Worm (Caenorhabditis elegans): ENCODE measurements around the gene F59E12.3.
A peak's percentile ranks its signal among the peaks of the same experiment; 100 is the strongest.

Gene F59E12.3

ce11 chrII:5649236-5650004 is 11.3 kb downstream of the F59E12.3 start, which contains the start of the genes sam-4, F59E12.17 and zyg-1 (continued):
- TF ChIP-seq ama-1 (optimal IDR thresholded peaks at IDR 0.05): no peak
- TF ChIP-seq vab-15 (tag; optimal IDR thresholded peaks at IDR 0.05): no peak
- TF ChIP-seq Y116A8C.19 (tag; optimal IDR thresholded peaks at IDR 0.05; ENCODE audit: borderline replicate concordance): no peak
- TF ChIP-seq ceh-8 (GFP tag; optimal IDR thresholded peaks at IDR 0.05): no peak
- no peak for TF ChIP-seq lin-14 (GFP tag; optimal IDR thresholded peaks at IDR 0.05)
- TF ChIP-seq efl-3 (GFP tag; optimal IDR thresholded peaks at IDR 0.05): no peak
- no peak for TF ChIP-seq unc-30 (tag; optimal IDR thresholded peaks at IDR 0.05)
- peak; percentile 18 for TF ChIP-seq nhr-90 (tag; optimal IDR thresholded peaks at IDR 0.05; ENCODE audit: poor library complexity)
- no peak for TF ChIP-seq elt-2 (tag; optimal IDR thresholded peaks at IDR 0.05)
- no peak for TF ChIP-seq aha-1 (tag; optimal IDR thresholded peaks at IDR 0.05)
- peak; percentile 68 for TF ChIP-seq snu-23 (GFP tag; optimal IDR thresholded peaks at IDR 0.05)
- TF ChIP-seq C04F5.9 (tag; optimal IDR thresholded peaks at IDR 0.05): no peak
- TF ChIP-seq ces-1 (GFP tag; optimal IDR thresholded peaks at IDR 0.05): no peak
- TF ChIP-seq dsc-1 (tag; optimal IDR thresholded peaks at IDR 0.05): no peak
- TF ChIP-seq aly-2 (tag; optimal IDR thresholded peaks at IDR 0.05): no peak
- TF ChIP-seq hpl-2 (GFP tag; optimal IDR thresholded peaks at IDR 0.05): peak; percentile 42
- no peak for TF ChIP-seq unc-130 (tag; optimal IDR thresholded peaks at IDR 0.05)
- peak; percentile 28 for TF ChIP-seq swsn-7 (tag; optimal IDR thresholded peaks at IDR 0.05)
- no peak for TF ChIP-seq mef-2 (tag; optimal IDR thresholded peaks at IDR 0.05)
- no peak for TF ChIP-seq pag-3 (tag; optimal IDR thresholded peaks at IDR 0.05; ENCODE audit: borderline replicate concordance, insufficient read depth)
- no peak for TF ChIP-seq sptf-1 (tag; optimal IDR thresholded peaks at IDR 0.05)
- TF ChIP-seq fkh-10 (GFP tag; optimal IDR thresholded peaks at IDR 0.05): no peak
- TF ChIP-seq mep-1 (tag; optimal IDR thresholded peaks at IDR 0.05): peak; percentile 65
- TF ChIP-seq efl-1 (optimal IDR thresholded peaks at IDR 0.05): peak; percentile 78 to 83
- TF ChIP-seq efl-1 (GFP tag; optimal IDR thresholded peaks at IDR 0.05 in 1 of 2): peak; percentile 85 to 98
- peak in 1 of 6 experiments; percentile 20 for TF ChIP-seq elt-3 (tag; optimal IDR thresholded peaks at IDR 0.05)
- TF ChIP-seq ets-5 (GFP tag; IDR thresholded peaks at IDR 0.05): no peak
- no peak for TF ChIP-seq nhr-84 (tag; optimal IDR thresholded peaks at IDR 0.05)
- TF ChIP-seq pax-3 (tag; optimal IDR thresholded peaks at IDR 0.05): no peak
- peak; percentile 80 to 90 for TF ChIP-seq lin-35 (GFP tag; optimal IDR thresholded peaks at IDR 0.05)
- TF ChIP-seq isw-1 (GFP tag; IDR thresholded peaks at IDR 0.05): peak; percentile 41
- TF ChIP-seq nhr-12 (tag; optimal IDR thresholded peaks at IDR 0.05): no peak
- TF ChIP-seq fos-1 (tag; optimal IDR thresholded peaks at IDR 0.05): no peak
- TF ChIP-seq ztf-4 (tag; optimal IDR thresholded peaks at IDR 0.05): no peak
- TF ChIP-seq mdl-1 (tag; optimal IDR thresholded peaks at IDR 0.05): peak in 1 of 2 experiments; percentile 35
- TF ChIP-seq nhr-76 (tag; optimal IDR thresholded peaks at IDR 0.05): no peak
- no peak for TF ChIP-seq lin-39 (tag; optimal IDR thresholded peaks at IDR 0.05)
- TF ChIP-seq sup-37 (GFP tag; optimal IDR thresholded peaks at IDR 0.05): no peak
- no peak for TF ChIP-seq jun-1 (tag; optimal IDR thresholded peaks at IDR 0.05)
- no peak for TF ChIP-seq grh-1 (GFP tag; IDR thresholded peaks at IDR 0.05)
- no peak for TF ChIP-seq nhr-237 (tag; optimal IDR thresholded peaks at IDR 0.05)
- no peak for TF ChIP-seq hlh-4 (tag; optimal IDR thresholded peaks at IDR 0.05)
- TF ChIP-seq egl-13 (tag; optimal IDR thresholded peaks at IDR 0.05): no peak
- TF ChIP-seq zip-4 (GFP tag; optimal IDR thresholded peaks at IDR 0.05): no peak
- TF ChIP-seq nhr-28 (tag; optimal IDR thresholded peaks at IDR 0.05): no peak
- no peak for TF ChIP-seq mab-9 (GFP tag; IDR thresholded peaks at IDR 0.05)
- no peak for TF ChIP-seq egl-27 (tag; optimal IDR thresholded peaks at IDR 0.05)
- no peak for TF ChIP-seq nhr-11 (tag; optimal IDR thresholded peaks at IDR 0.05)
- TF ChIP-seq unc-62 (GFP tag; optimal IDR thresholded peaks at IDR 0.05): no peak
- TF ChIP-seq zag-1 (tag; optimal IDR thresholded peaks at IDR 0.05): no peak
- TF ChIP-seq ceh-63 (GFP tag; optimal IDR thresholded peaks at IDR 0.05): no peak
- peak; percentile 66 for TF ChIP-seq nhr-71 (tag; optimal IDR thresholded peaks at IDR 0.05)
- TF ChIP-seq F16B12.6 (tag; optimal IDR thresholded peaks at IDR 0.05): peak; percentile 57

All from whole organism, L1 larva.